Fruit fly (Drosophila melanogaster) whole organism, prepupa: ENCODE measurements around the gene CG13950.

ENCODE experiments used
- Blimp-1 ChIP-seq: fragments of 200-800 bp; sonication (Bioruptor generic); optimal IDR thresholded peaks from 3 replicates; lab custom pipeline; 2017; ENCODE audit warnings: missing biosample characterization, missing genetic modification characterization, mild to moderate bottlenecking, moderate library complexity, missing genetic modification reagents
- CG10669 ChIP-seq: fragments of 200-800 bp; sonication (Bioruptor generic); optimal IDR thresholded peaks from 3 replicates; lab custom pipeline; 2018; ENCODE audit warnings: missing biosample characterization, mild to moderate bottlenecking, missing genetic modification characterization, moderate library complexity
- CG11294 ChIP-seq: fragments of 200-800 bp; sonication (Bioruptor generic); IDR thresholded peaks from 2 replicates; pipeline ENCODE4 v1.3.6; 2022; ENCODE audit warnings: missing biosample characterization, missing genetic modification characterization
- CG11762 ChIP-seq: fragments of 200-800 bp; sonication (Bioruptor generic); optimal IDR thresholded peaks from 3 replicates; lab custom pipeline; 2016; ENCODE audit warnings: missing biosample characterization, missing genetic modification characterization; ENCODE audit not compliant: insufficient read depth
- CG11902 ChIP-seq: fragments of 200-800 bp; sonication (Bioruptor generic); optimal IDR thresholded peaks from 3 replicates; lab custom pipeline; 2016; ENCODE audit warnings: missing biosample characterization, missing genetic modification characterization
- CG16779 ChIP-seq: fragments of 200-800 bp; sonication (Bioruptor generic); optimal IDR thresholded peaks from 3 replicates; lab custom pipeline; 2017; ENCODE audit warnings: missing biosample characterization, mild to moderate bottlenecking, missing genetic modification characterization
- CG32006 ChIP-seq: fragments of 200-800 bp; sonication (Bioruptor generic); optimal IDR thresholded peaks from 3 replicates; lab custom pipeline; 2017; ENCODE audit warnings: missing biosample characterization, mild to moderate bottlenecking, missing genetic modification characterization
- CG34406 ChIP-seq: fragments of 200-800 bp; sonication (Bioruptor generic); optimal IDR thresholded peaks from 3 replicates; lab custom pipeline; 2016; ENCODE audit warnings: missing biosample characterization, missing genetic modification characterization
- CG4318 ChIP-seq: fragments of 200-800 bp; sonication (Bioruptor generic); optimal IDR thresholded peaks from 3 replicates; lab custom pipeline; 2017; ENCODE audit warnings: missing biosample characterization, mild to moderate bottlenecking, missing genetic modification characterization
- CG6163 ChIP-seq: fragments of 200-800 bp; sonication (Bioruptor generic); IDR thresholded peaks from 3 replicates; pipeline ENCODE4 v1.3.6; 2022; ENCODE audit warnings: missing biosample characterization, missing genetic modification characterization
- CG6276 ChIP-seq: fragments of 200-800 bp; sonication (Bioruptor generic); optimal IDR thresholded peaks from 2 replicates; lab custom pipeline; 2017; ENCODE audit warnings: missing biosample characterization, mild to moderate bottlenecking, missing genetic modification characterization
- CG6808 ChIP-seq: fragments of 200-800 bp; sonication (Bioruptor generic); optimal IDR thresholded peaks from 3 replicates; lab custom pipeline; 2017; ENCODE audit warnings: missing biosample characterization, missing genetic modification characterization, mild to moderate bottlenecking, moderate library complexity, missing genetic modification reagents
- CG7368 ChIP-seq: fragments of 200-800 bp; sonication (Bioruptor generic); optimal IDR thresholded peaks from 3 replicates; lab custom pipeline; 2016; ENCODE audit warnings: missing biosample characterization, missing genetic modification characterization
- CG8119 ChIP-seq: fragments of 200-800 bp; sonication (Bioruptor generic); IDR thresholded peaks from 3 replicates; pipeline ENCODE4 v1.3.6; 2022; ENCODE audit warnings: missing biosample characterization, missing genetic modification characterization
- CG9139 ChIP-seq: fragments of 200-800 bp; sonication (Bioruptor generic); optimal IDR thresholded peaks from 3 replicates; lab custom pipeline; 2017; ENCODE audit warnings: missing biosample characterization, mild to moderate bottlenecking, missing genetic modification characterization
- Eip75B ChIP-seq: fragments of 200-800 bp; sonication (Bioruptor generic); optimal IDR thresholded peaks from 3 replicates; lab custom pipeline; 2016; ENCODE audit warnings: missing biosample characterization, missing genetic modification characterization
- Eip78C ChIP-seq: fragments of 200-800 bp; sonication (Bioruptor generic); peaks from one replicate; lab custom pipeline; 2016; ENCODE audit warnings: missing biosample characterization, missing genetic modification characterization
- Ets21C ChIP-seq: fragments of 200-800 bp; sonication (Bioruptor generic); optimal IDR thresholded peaks from 3 replicates; lab custom pipeline; 2016; ENCODE audit warnings: missing biosample characterization, missing genetic modification characterization
- Ets96B ChIP-seq: fragments of 200-800 bp; optimal IDR thresholded peaks from 2 replicates; lab custom pipeline; 2019; ENCODE audit warnings: missing biosample characterization, mild to moderate bottlenecking, missing genetic modification characterization, moderate library complexity
- Hr38 ChIP-seq: sonication (Bioruptor generic); optimal IDR thresholded peaks from 2 replicates; lab custom pipeline; 2016; ENCODE audit warnings: missing biosample characterization, missing genetic modification characterization
- Hr4 ChIP-seq: fragments of 200-800 bp; sonication (Bioruptor generic); optimal IDR thresholded peaks from 3 replicates; lab custom pipeline; 2016; ENCODE audit warnings: missing biosample characterization, missing genetic modification characterization
- Lpt ChIP-seq: fragments of 200-800 bp; sonication (Bioruptor generic); optimal IDR thresholded peaks from 3 replicates; lab custom pipeline; 2016; ENCODE audit warnings: missing biosample characterization, missing genetic modification characterization
- Met ChIP-seq: fragments of 200-800 bp; sonication (Bioruptor generic); optimal IDR thresholded peaks from 3 replicates; lab custom pipeline; 2016; ENCODE audit warnings: missing biosample characterization, missing genetic modification characterization
- Smox ChIP-seq: fragments of 200-800 bp; sonication (Bioruptor generic); optimal IDR thresholded peaks from 3 replicates; lab custom pipeline; 2016; ENCODE audit warnings: missing biosample characterization, missing genetic modification characterization
- Sox14 ChIP-seq: fragments of 200-800 bp; sonication (Bioruptor generic); optimal IDR thresholded peaks from 3 replicates; lab custom pipeline; 2016; ENCODE audit warnings: missing biosample characterization, missing genetic modification characterization
- Sox15 ChIP-seq: fragments of 200-800 bp; sonication (Bioruptor generic); optimal IDR thresholded peaks from 3 replicates; lab custom pipeline; 2016; ENCODE audit warnings: missing biosample characterization, missing genetic modification characterization
- achi ChIP-seq: fragments of 200-800 bp; sonication (Bioruptor generic); optimal IDR thresholded peaks from 3 replicates; lab custom pipeline; 2016; ENCODE audit warnings: missing biosample characterization, missing genetic modification characterization
- cyc ChIP-seq: fragments of 200-800 bp; sonication (Bioruptor generic); optimal IDR thresholded peaks from 3 replicates; lab custom pipeline; 2016; ENCODE audit warnings: missing biosample characterization, missing genetic modification characterization
- dac ChIP-seq: fragments of 200-800 bp; sonication (Bioruptor generic); optimal IDR thresholded peaks from 2 replicates; lab custom pipeline; 2017; ENCODE audit warnings: missing biosample characterization, mild to moderate bottlenecking, missing genetic modification characterization
- dsx ChIP-seq: fragments of 200-800 bp; optimal IDR thresholded peaks from 3 replicates; lab custom pipeline; 2019; ENCODE audit warnings: missing biosample characterization, mild to moderate bottlenecking, missing genetic modification characterization, moderate library complexity; ENCODE audit not compliant: poor library complexity, severe bottlenecking
- eg ChIP-seq: fragments of 200-800 bp; sonication (Bioruptor generic); IDR thresholded peaks from 3 replicates; pipeline ENCODE4 v1.3.6; 2022; ENCODE audit warnings: missing biosample characterization, missing genetic modification characterization
- fd59A ChIP-seq: fragments of 200-800 bp; sonication (Bioruptor generic); optimal IDR thresholded peaks from 2 replicates; lab custom pipeline; 2017; ENCODE audit warnings: missing biosample characterization, mild to moderate bottlenecking, missing genetic modification characterization, missing genetic modification reagents
- fd85E ChIP-seq: fragments of 200-800 bp; sonication (Bioruptor generic); optimal IDR thresholded peaks from 3 replicates; lab custom pipeline; 2016; ENCODE audit warnings: missing biosample characterization, missing genetic modification characterization
- fkh ChIP-seq: fragments of 200-800 bp; sonication (Bioruptor generic); optimal IDR thresholded peaks from 3 replicates; lab custom pipeline; 2017; ENCODE audit warnings: missing biosample characterization, mild to moderate bottlenecking, missing genetic modification characterization, moderate library complexity
- lz ChIP-seq: fragments of 200-800 bp; sonication (Bioruptor generic); optimal IDR thresholded peaks from 3 replicates; lab custom pipeline; 2016; ENCODE audit warnings: missing biosample characterization, missing genetic modification characterization
- net ChIP-seq: fragments of 200-800 bp; sonication (Bioruptor generic); optimal IDR thresholded peaks from 3 replicates; lab custom pipeline; 2016; ENCODE audit warnings: missing biosample characterization, missing genetic modification characterization
- pdm3 ChIP-seq: fragments of 200-800 bp; sonication (Bioruptor generic); optimal IDR thresholded peaks from 3 replicates; lab custom pipeline; 2016; ENCODE audit warnings: missing biosample characterization, missing genetic modification characterization
- spab ChIP-seq: fragments of 200-800 bp; sonication (Bioruptor generic); optimal IDR thresholded peaks from 2 replicates; lab custom pipeline; 2017; ENCODE audit warnings: missing biosample characterization, mild to moderate bottlenecking, missing genetic modification characterization, missing genetic modification reagents
- ss ChIP-seq, 2 experiments: fragments of 200-800 bp; sonication (Bioruptor generic); optimal IDR thresholded peaks; 2 replicates in 1 of 2; 3 replicates in 1 of 2; lab custom pipeline; 2017 to 2018; ENCODE audit warnings: mild to moderate bottlenecking in 2 of 2, missing biosample characterization in 2 of 2, missing genetic modification characterization in 2 of 2, moderate library complexity in 1 of 2
- svp ChIP-seq: fragments of 200-800 bp; sonication (Bioruptor generic); peaks from one replicate; lab custom pipeline; 2016; ENCODE audit warnings: missing biosample characterization, missing genetic modification characterization
- vri ChIP-seq: fragments of 200-800 bp; sonication (Bioruptor generic); optimal IDR thresholded peaks from 3 replicates; lab custom pipeline; 2016; ENCODE audit warnings: missing biosample characterization, mild to moderate bottlenecking, missing genetic modification characterization

The CG13950 gene

DNA sequence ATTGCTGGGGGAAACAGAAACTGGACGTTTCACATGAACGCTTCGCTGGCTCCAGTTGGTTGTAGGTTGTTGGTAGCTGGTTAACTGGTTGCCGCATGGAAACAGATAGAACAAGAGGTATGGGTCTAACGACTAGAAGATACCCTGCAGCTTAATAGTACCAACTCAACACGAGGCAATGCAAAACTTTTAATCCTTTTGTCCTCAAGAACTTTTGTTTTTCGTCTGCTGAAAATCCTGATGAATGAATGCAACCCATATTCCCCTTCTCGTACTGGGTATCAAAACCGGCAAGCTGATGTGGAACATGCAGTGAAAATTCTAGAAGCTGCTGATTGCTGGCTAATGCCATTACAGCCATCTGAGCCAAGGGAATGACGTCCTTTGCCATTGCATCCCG lies 22.0 kb upstream of the CG13950 start (continued):
- TF ChIP-seq dac (GFP tag; lab: Kevin White, UChicago) (peak; percentile 90), CG11902 (GFP tag; lab: Kevin White, UChicago) (peak; percentile 12), eg (GFP tag; lab: Robert Waterston, UW) (peak; percentile 93), cyc (GFP tag; lab: Kevin White, UChicago) (no peak), ss (GFP tag; optimal IDR thresholded peaks at IDR 0.05; lab: Kevin White, UChicago) (peak; percentile 18 to 54), fd85E (GFP tag; lab: Kevin White, UChicago) (no peak), Lpt (GFP tag; lab: Kevin White, UChicago) (peak; percentile 88), fkh (no peak), CG32006 (GFP tag; lab: Kevin White, UChicago) (peak; percentile 92), CG9139 (no peak), Smox (no peak)

- TF ChIP-seq Met (GFP tag; lab: Kevin White, UChicago) (no peak), Eip78C (GFP tag; lab: Kevin White, UChicago) (peak; percentile 29), Ets21C (no peak), fd85E (GFP tag; lab: Kevin White, UChicago) (no peak)
- TF ChIP-seq, all 60 proteins: peak for 1
Measured at dm6 chr2L:838786-839185, 21.2 kb upstream of the CG13950 start.

DNA sequence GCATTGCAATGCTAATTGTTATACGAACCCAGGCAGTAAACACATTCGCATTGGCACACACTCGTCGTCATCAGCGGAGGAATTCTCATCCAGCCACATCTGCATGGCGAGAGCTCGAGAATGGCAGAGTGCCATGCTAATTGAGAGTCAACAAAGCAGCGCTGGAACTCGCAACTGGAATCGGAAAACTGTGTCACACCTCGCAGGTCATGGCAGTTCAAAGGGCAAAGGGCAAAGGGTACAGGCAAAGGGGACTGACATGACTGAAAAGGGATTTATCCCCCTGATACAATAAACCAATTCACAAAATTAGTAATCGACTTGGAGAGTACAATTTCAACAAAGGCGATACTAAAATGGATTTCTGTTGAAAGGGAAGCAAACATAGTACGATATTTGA lies 20.0 kb upstream of the CG13950 start:
- TF ChIP-seq ss (GFP tag; optimal IDR thresholded peaks at IDR 0.05; lab: Kevin White, UChicago) (peak in 1 of 2 experiments; percentile 14), CG10669 (no peak), Smox (no peak), CG9139 (peak; percentile 25), fd85E (GFP tag; lab: Kevin White, UChicago) (no peak), svp (GFP tag; lab: Kevin White, UChicago) (peak; percentile 82)

dm6 chr2L:840716-841115 lies 19.3 kb upstream of the CG13950 start:
- TF ChIP-seq Sox14 (GFP tag; lab: Kevin White, UChicago) (no peak), Ets96B (tag; lab: Kevin White, UChicago) (no peak), pdm3 (no peak), CG7368 (GFP tag; lab: Kevin White, UChicago) (no peak), net (GFP tag; lab: Kevin White, UChicago) (no peak), CG34406 (GFP tag; lab: Kevin White, UChicago) (no peak), Ets21C (no peak), CG16779 (no peak), Met (GFP tag; lab: Kevin White, UChicago) (no peak), CG11902 (GFP tag; lab: Kevin White, UChicago) (no peak), CG8119 (GFP tag; lab: Robert Waterston, UW) (peak; percentile 58; the same call in 1 of the 3 replicates), fd59A (no peak), achi (no peak), eg (GFP tag; lab: Robert Waterston, UW) (peak; percentile 26; the same call in 1 of the 3 replicates), spab (GFP tag; lab: Kevin White, UChicago) (no peak), CG11294 (GFP tag; lab: Robert Waterston, UW) (no peak), CG6276 (peak; percentile 29), ss (GFP tag; optimal IDR thresholded peaks at IDR 0.05; lab: Kevin White, UChicago) (peak in 1 of 2 experiments; percentile 9), Hr4 (GFP tag; lab: Kevin White, UChicago) (no peak), Hr38 (GFP tag; lab: Kevin White, UChicago) (no peak), CG6163 (peak; percentile 19; the same call in 1 of the 3 replicates), lz (no peak), vri (GFP tag; lab: Kevin White, UChicago) (no peak), Lpt (GFP tag; lab: Kevin White, UChicago) (no peak), CG4318 (GFP tag; lab: Kevin White, UChicago) (no peak), dac (GFP tag; lab: Kevin White, UChicago) (no peak), fkh (no peak), Blimp-1 (peak; percentile 12), CG10669 (no peak), CG11762 (no peak), CG9139 (no peak), CG6808 (GFP tag; lab: Kevin White, UChicago) (no peak), Eip75B (no peak), Smox (no peak), Eip78C (GFP tag; lab: Kevin White, UChicago) (peak; percentile 49), cyc (GFP tag; lab: Kevin White, UChicago) (no peak), Sox15 (no peak), dsx (GFP tag; lab: Kevin White, UChicago) (no peak)
